Fruit fly (Drosophila melanogaster) whole organism, prepupa: Measurements from ENCODE around the gene Arpc1.
A peak's percentile ranks its signal among the peaks of the same experiment; 100 is the strongest.

ENCODE experiments used
- CG10631 ChIP-seq: fragments of 200-800 bp; sonication (Bioruptor generic); optimal IDR thresholded peaks from 2 replicates; lab custom pipeline; 2016; ENCODE audit warnings: missing biosample characterization, missing genetic modification characterization
- CG10669 ChIP-seq: fragments of 200-800 bp; sonication (Bioruptor generic); optimal IDR thresholded peaks from 3 replicates; lab custom pipeline; 2018; ENCODE audit warnings: missing biosample characterization, mild to moderate bottlenecking, missing genetic modification characterization, moderate library complexity
- CG11762 ChIP-seq: fragments of 200-800 bp; sonication (Bioruptor generic); optimal IDR thresholded peaks from 3 replicates; lab custom pipeline; 2016; ENCODE audit warnings: missing biosample characterization, missing genetic modification characterization; ENCODE audit not compliant: insufficient read depth
- CG11902 ChIP-seq: fragments of 200-800 bp; sonication (Bioruptor generic); optimal IDR thresholded peaks from 3 replicates; lab custom pipeline; 2016; ENCODE audit warnings: missing biosample characterization, missing genetic modification characterization
- CG15336 ChIP-seq: fragments of 200-800 bp; sonication (Bioruptor generic); IDR thresholded peaks from 2 replicates; pipeline ENCODE4 v1.3.6; 2022; ENCODE audit warnings: missing biosample characterization, missing genetic modification characterization
- CG1621 ChIP-seq: fragments of 200-800 bp; sonication (Bioruptor generic); optimal IDR thresholded peaks from 3 replicates; lab custom pipeline; 2018; ENCODE audit warnings: missing biosample characterization, mild to moderate bottlenecking, missing genetic modification characterization
- CG3032 ChIP-seq: fragments of 200-800 bp; optimal IDR thresholded peaks from 2 replicates; lab custom pipeline; 2019; ENCODE audit warnings: missing biosample characterization, mild to moderate bottlenecking, missing genetic modification characterization, moderate library complexity
- CG31627 ChIP-seq: fragments of 200-800 bp; sonication (Bioruptor generic); optimal IDR thresholded peaks from 3 replicates; lab custom pipeline; 2016; ENCODE audit warnings: missing biosample characterization, missing genetic modification characterization
- CG32006 ChIP-seq: fragments of 200-800 bp; sonication (Bioruptor generic); optimal IDR thresholded peaks from 3 replicates; lab custom pipeline; 2017; ENCODE audit warnings: missing biosample characterization, mild to moderate bottlenecking, missing genetic modification characterization
- CG34406 ChIP-seq: fragments of 200-800 bp; sonication (Bioruptor generic); optimal IDR thresholded peaks from 3 replicates; lab custom pipeline; 2016; ENCODE audit warnings: missing biosample characterization, missing genetic modification characterization
- CG4318 ChIP-seq: fragments of 200-800 bp; sonication (Bioruptor generic); optimal IDR thresholded peaks from 3 replicates; lab custom pipeline; 2017; ENCODE audit warnings: missing biosample characterization, mild to moderate bottlenecking, missing genetic modification characterization
- CG6163 ChIP-seq: fragments of 200-800 bp; sonication (Bioruptor generic); IDR thresholded peaks from 3 replicates; pipeline ENCODE4 v1.3.6; 2022; ENCODE audit warnings: missing biosample characterization, missing genetic modification characterization
- CG6276 ChIP-seq: fragments of 200-800 bp; sonication (Bioruptor generic); optimal IDR thresholded peaks from 2 replicates; lab custom pipeline; 2017; ENCODE audit warnings: missing biosample characterization, mild to moderate bottlenecking, missing genetic modification characterization
- CG6792 ChIP-seq: fragments of 200-800 bp; sonication (Bioruptor generic); optimal IDR thresholded peaks from 3 replicates; lab custom pipeline; 2016; ENCODE audit warnings: missing biosample characterization, missing genetic modification characterization
- CG6854 ChIP-seq: fragments of 200-800 bp; sonication (Bioruptor generic); optimal IDR thresholded peaks from 2 replicates; lab custom pipeline; 2017; ENCODE audit warnings: missing biosample characterization, mild to moderate bottlenecking, missing genetic modification characterization
- CG7368 ChIP-seq: fragments of 200-800 bp; sonication (Bioruptor generic); optimal IDR thresholded peaks from 3 replicates; lab custom pipeline; 2016; ENCODE audit warnings: missing biosample characterization, missing genetic modification characterization
- CG8119 ChIP-seq: fragments of 200-800 bp; sonication (Bioruptor generic); IDR thresholded peaks from 3 replicates; pipeline ENCODE4 v1.3.6; 2022; ENCODE audit warnings: missing biosample characterization, missing genetic modification characterization
- CG8319 ChIP-seq: fragments of 200-800 bp; sonication (Bioruptor generic); optimal IDR thresholded peaks from 3 replicates; lab custom pipeline; 2016; ENCODE audit warnings: missing biosample characterization, missing genetic modification characterization
- Eip78C ChIP-seq: fragments of 200-800 bp; sonication (Bioruptor generic); peaks from one replicate; lab custom pipeline; 2016; ENCODE audit warnings: missing biosample characterization, missing genetic modification characterization
- Eip93F ChIP-seq: fragments of 200-800 bp; sonication (Bioruptor generic); optimal IDR thresholded peaks from 2 replicates; lab custom pipeline; 2016; ENCODE audit warnings: missing biosample characterization, mild to moderate bottlenecking, missing genetic modification characterization
- Ets96B ChIP-seq: fragments of 200-800 bp; optimal IDR thresholded peaks from 2 replicates; lab custom pipeline; 2019; ENCODE audit warnings: missing biosample characterization, mild to moderate bottlenecking, missing genetic modification characterization, moderate library complexity
- Gug ChIP-seq: fragments of 200-800 bp; sonication (Bioruptor generic); IDR thresholded peaks from 2 replicates; pipeline ENCODE4 v1.3.6; 2022; ENCODE audit warnings: missing biosample characterization, missing genetic modification characterization
- Hr38 ChIP-seq: sonication (Bioruptor generic); optimal IDR thresholded peaks from 2 replicates; lab custom pipeline; 2016; ENCODE audit warnings: missing biosample characterization, missing genetic modification characterization
- Met ChIP-seq: fragments of 200-800 bp; sonication (Bioruptor generic); optimal IDR thresholded peaks from 3 replicates; lab custom pipeline; 2016; ENCODE audit warnings: missing biosample characterization, missing genetic modification characterization
- OdsH ChIP-seq: fragments of 200-800 bp; sonication (Bioruptor generic); optimal IDR thresholded peaks from 3 replicates; lab custom pipeline; 2016; ENCODE audit warnings: missing biosample characterization, missing genetic modification characterization
- Smox ChIP-seq: fragments of 200-800 bp; sonication (Bioruptor generic); optimal IDR thresholded peaks from 3 replicates; lab custom pipeline; 2016; ENCODE audit warnings: missing biosample characterization, missing genetic modification characterization
- Sox102F ChIP-seq: fragments of 200-800 bp; sonication (Bioruptor generic); optimal IDR thresholded peaks from 2 replicates; lab custom pipeline; 2016; ENCODE audit warnings: missing biosample characterization, mild to moderate bottlenecking, missing genetic modification characterization
- Sox14 ChIP-seq: fragments of 200-800 bp; sonication (Bioruptor generic); optimal IDR thresholded peaks from 3 replicates; lab custom pipeline; 2016; ENCODE audit warnings: missing biosample characterization, missing genetic modification characterization
- Sox15 ChIP-seq: fragments of 200-800 bp; sonication (Bioruptor generic); optimal IDR thresholded peaks from 3 replicates; lab custom pipeline; 2016; ENCODE audit warnings: missing biosample characterization, missing genetic modification characterization
- achi ChIP-seq: fragments of 200-800 bp; sonication (Bioruptor generic); optimal IDR thresholded peaks from 3 replicates; lab custom pipeline; 2016; ENCODE audit warnings: missing biosample characterization, missing genetic modification characterization
- acj6 ChIP-seq: fragments of 200-800 bp; sonication (Bioruptor generic); optimal IDR thresholded peaks from 3 replicates; lab custom pipeline; 2016; ENCODE audit warnings: missing biosample characterization, missing genetic modification characterization
- cyc ChIP-seq: fragments of 200-800 bp; sonication (Bioruptor generic); optimal IDR thresholded peaks from 3 replicates; lab custom pipeline; 2016; ENCODE audit warnings: missing biosample characterization, missing genetic modification characterization
- dsx ChIP-seq: fragments of 200-800 bp; optimal IDR thresholded peaks from 3 replicates; lab custom pipeline; 2019; ENCODE audit warnings: missing biosample characterization, mild to moderate bottlenecking, missing genetic modification characterization, moderate library complexity; ENCODE audit not compliant: poor library complexity, severe bottlenecking
- esn ChIP-seq: fragments of 200-800 bp; sonication (Bioruptor generic); optimal IDR thresholded peaks from 2 replicates; lab custom pipeline; 2016; ENCODE audit warnings: missing biosample characterization, mild to moderate bottlenecking, missing genetic modification characterization, moderate library complexity
- fd85E ChIP-seq: fragments of 200-800 bp; sonication (Bioruptor generic); optimal IDR thresholded peaks from 3 replicates; lab custom pipeline; 2016; ENCODE audit warnings: missing biosample characterization, missing genetic modification characterization
- fkh ChIP-seq: fragments of 200-800 bp; sonication (Bioruptor generic); optimal IDR thresholded peaks from 3 replicates; lab custom pipeline; 2017; ENCODE audit warnings: missing biosample characterization, mild to moderate bottlenecking, missing genetic modification characterization, moderate library complexity
- net ChIP-seq: fragments of 200-800 bp; sonication (Bioruptor generic); optimal IDR thresholded peaks from 3 replicates; lab custom pipeline; 2016; ENCODE audit warnings: missing biosample characterization, missing genetic modification characterization
- pdm3 ChIP-seq: fragments of 200-800 bp; sonication (Bioruptor generic); optimal IDR thresholded peaks from 3 replicates; lab custom pipeline; 2016; ENCODE audit warnings: missing biosample characterization, missing genetic modification characterization
- ss ChIP-seq, 2 experiments: fragments of 200-800 bp; sonication (Bioruptor generic); optimal IDR thresholded peaks; 2 replicates in 1 of 2; 3 replicates in 1 of 2; lab custom pipeline; 2017 to 2018; ENCODE audit warnings: mild to moderate bottlenecking in 2 of 2, missing biosample characterization in 2 of 2, missing genetic modification characterization in 2 of 2, moderate library complexity in 1 of 2
- svp ChIP-seq: fragments of 200-800 bp; sonication (Bioruptor generic); peaks from one replicate; lab custom pipeline; 2016; ENCODE audit warnings: missing biosample characterization, missing genetic modification characterization
- topi ChIP-seq: fragments of 200-800 bp; sonication (Bioruptor generic); optimal IDR thresholded peaks from 3 replicates; lab custom pipeline; 2016; ENCODE audit warnings: missing biosample characterization, missing genetic modification characterization
- vri ChIP-seq: fragments of 200-800 bp; sonication (Bioruptor generic); optimal IDR thresholded peaks from 3 replicates; lab custom pipeline; 2016; ENCODE audit warnings: missing biosample characterization, mild to moderate bottlenecking, missing genetic modification characterization

The Arpc1 gene

dm6 chr2L:13784155-13784681 is 45.3 kb downstream of the Arpc1 start, which contains the start of gene CG16890:
Gene CG16890 (minus strand): TSS chr2L:13784338.
- TF ChIP-seq Sox14 (peak; percentile 2), Eip78C (GFP tag; lab: Kevin White, UChicago) (peak; percentile 44), vri (peak; percentile 53), CG15336 (no peak), CG10669 (no peak), Met (GFP tag; lab: Kevin White, UChicago) (no peak), CG11762 (GFP tag; lab: Kevin White, UChicago) (no peak), CG6163 (GFP tag; lab: Robert Waterston, UW) (no peak; the same call in 2 of the 3 replicates), OdsH (GFP tag; lab: Kevin White, UChicago) (no peak), Eip93F (GFP tag; lab: Kevin White, UChicago) (no peak)

dm6 chr2L:13783264-13784154 is 46.0 kb downstream of the Arpc1 start, which contains the start of gene Eato:
Gene Eato (plus strand): TSS chr2L:13784084.
- TF ChIP-seq Sox14 = peak; percentile 56
- peak; percentile 17 for TF ChIP-seq CG8319
- peak; percentile 5 for TF ChIP-seq Ets96B (tag; lab: Kevin White, UChicago)
- peak; percentile 39 for TF ChIP-seq CG10631 (GFP tag; lab: Kevin White, UChicago)
- TF ChIP-seq Met (GFP tag; lab: Kevin White, UChicago) = no peak
- TF ChIP-seq CG3032 (tag; lab: Kevin White, UChicago) = peak; percentile 35
- peak; percentile 81 for TF ChIP-seq Eip78C (GFP tag; lab: Kevin White, UChicago)
- peak; percentile 6 for TF ChIP-seq topi (GFP tag; lab: Kevin White, UChicago)
- TF ChIP-seq CG8119 = 0 out of 3 replicates have a peak, but pooled peaks have one; percentile 41
- TF ChIP-seq CG6276 = no peak
- peak; percentile 15 for TF ChIP-seq CG34406
- TF ChIP-seq CG11902 (GFP tag; lab: Kevin White, UChicago) = peak; percentile 50
- no peak for TF ChIP-seq net (GFP tag; lab: Kevin White, UChicago)
- peak; percentile 33 for TF ChIP-seq CG31627 (GFP tag; lab: Kevin White, UChicago)
- peak; percentile 43 for TF ChIP-seq esn (GFP tag; lab: Kevin White, UChicago)
- peak; percentile 33; the same call in 1 of the 2 replicates for TF ChIP-seq Gug (GFP tag; lab: Robert Waterston, UW)
- no peak for TF ChIP-seq CG6854 (GFP tag; lab: Kevin White, UChicago)
- TF ChIP-seq cyc (GFP tag; lab: Kevin White, UChicago) = peak; percentile 34
- TF ChIP-seq CG6792 = no peak

- peak; percentile 92 for TF ChIP-seq CG32006 (GFP tag; lab: Kevin White, UChicago)
- peak; percentile 86 for TF ChIP-seq CG3032 (tag; lab: Kevin White, UChicago)
- TF ChIP-seq fkh (GFP tag; lab: Kevin White, UChicago) = peak; percentile 47
- peak; percentile 73 for TF ChIP-seq CG10669
- TF ChIP-seq achi (GFP tag; lab: Kevin White, UChicago) = peak; percentile 79
- peak; percentile 65 for TF ChIP-seq CG7368 (GFP tag; lab: Kevin White, UChicago)
- TF ChIP-seq CG6163 (GFP tag; lab: Robert Waterston, UW) = peak; percentile 44; the same call in 1 of the 3 replicates
- TF ChIP-seq ss (GFP tag; optimal IDR thresholded peaks at IDR 0.05; lab: Kevin White, UChicago) = peak; percentile 83 to 90
- TF ChIP-seq CG6854 (GFP tag; lab: Kevin White, UChicago) = peak; percentile 5
- TF ChIP-seq CG4318 = peak; percentile 84
- TF ChIP-seq Sox15 (GFP tag; lab: Kevin White, UChicago) = peak; percentile 76
- TF ChIP-seq acj6 (GFP tag; lab: Kevin White, UChicago) = peak; percentile 83
- peak; percentile 83 for TF ChIP-seq dsx (GFP tag; lab: Kevin White, UChicago)
- TF ChIP-seq CG10631 (GFP tag; lab: Kevin White, UChicago) = peak; percentile 83
- TF ChIP-seq CG1621 (tag; lab: Kevin White, UChicago) = peak; percentile 39
- TF ChIP-seq Eip78C (GFP tag; lab: Kevin White, UChicago) = peak; percentile 97
- TF ChIP-seq cyc (GFP tag; lab: Kevin White, UChicago) = peak; percentile 76
- TF ChIP-seq CG31627 (GFP tag; lab: Kevin White, UChicago) = peak; percentile 60
- TF ChIP-seq CG6276 = peak; percentile 84
- no peak for TF ChIP-seq Smox (GFP tag; lab: Kevin White, UChicago)
- peak; percentile 86 for TF ChIP-seq svp (GFP tag; lab: Kevin White, UChicago)
- no peak for TF ChIP-seq pdm3 (GFP tag; lab: Kevin White, UChicago)
- peak; percentile 76 for TF ChIP-seq net (GFP tag; lab: Kevin White, UChicago)
- TF ChIP-seq Hr38 (GFP tag; lab: Kevin White, UChicago) = no peak
- TF ChIP-seq Sox14 = peak; percentile 68
- TF ChIP-seq Sox102F (GFP tag; lab: Kevin White, UChicago) = no peak
- peak; percentile 36 for TF ChIP-seq fd85E (GFP tag; lab: Kevin White, UChicago)
- TF ChIP-seq CG8119 = peak; percentile 65; the same call in 1 of the 3 replicates
These were observed 49.2 kb downstream of the Arpc1 start, which contains the start of the genes CG9008 and p38b for dm6 chr2L:13780109-13780947. Gene CG9008 (minus strand): TSS chr2L:13780165. Gene p38b (plus strand): TSS chr2L:13780689.
